Fruit fly (Drosophila melanogaster) whole organism, pupa: ENCODE results near the gene CalpB.

ENCODE experiments used
- CG10348 ChIP-seq: fragments of 200-800 bp; sonication (Bioruptor generic); IDR thresholded peaks from 2 replicates; pipeline ENCODE4 v1.3.6; 2022; ENCODE audit warnings: missing biosample characterization, missing genetic modification characterization
- CG12605 ChIP-seq: fragments of 200-800 bp; sonication (Bioruptor generic); IDR thresholded peaks from 2 replicates; pipeline ENCODE4 v1.3.6; 2022; ENCODE audit warnings: missing biosample characterization, missing genetic modification characterization
- CG13204 ChIP-seq: fragments of 200-800 bp; sonication (Bioruptor generic); optimal IDR thresholded peaks from 2 replicates; lab custom pipeline; 2018; ENCODE audit warnings: missing biosample characterization, mild to moderate bottlenecking, missing genetic modification characterization, moderate library complexity
- CG14655 ChIP-seq: fragments of 200-800 bp; sonication (Bioruptor generic); optimal IDR thresholded peaks from 3 replicates; lab custom pipeline; 2017; ENCODE audit warnings: mild to moderate bottlenecking, missing biosample characterization, missing genetic modification reagents, missing genetic modification characterization
- CG15710 ChIP-seq: fragments of 200-800 bp; sonication (Bioruptor generic); optimal IDR thresholded peaks from 2 replicates; lab custom pipeline; 2018; ENCODE audit warnings: missing biosample characterization, mild to moderate bottlenecking, missing genetic modification characterization, moderate library complexity
- CG17806 ChIP-seq: fragments of 200-800 bp; sonication (Bioruptor generic); optimal IDR thresholded peaks from 2 replicates; lab custom pipeline; 2018; ENCODE audit warnings: missing biosample characterization, mild to moderate bottlenecking, missing genetic modification characterization, moderate library complexity
- CG32121 ChIP-seq: fragments of 200-800 bp; sonication (Bioruptor generic); IDR thresholded peaks from 2 replicates; pipeline ENCODE4 v1.3.6; 2022; ENCODE audit warnings: missing biosample characterization, missing genetic modification characterization
- CG34367 ChIP-seq: fragments of 200-800 bp; sonication (Bioruptor generic); optimal IDR thresholded peaks from 2 replicates; lab custom pipeline; 2018; ENCODE audit warnings: missing biosample characterization, mild to moderate bottlenecking, missing genetic modification characterization
- CG4496 ChIP-seq: fragments of 200-800 bp; sonication (Bioruptor generic); IDR thresholded peaks from 3 replicates; pipeline ENCODE4 v1.3.6; 2022; ENCODE audit warnings: missing biosample characterization, missing genetic modification characterization
- CG8159 ChIP-seq: fragments of 200-800 bp; sonication (Bioruptor generic); optimal IDR thresholded peaks from 3 replicates; lab custom pipeline; 2018; ENCODE audit warnings: missing biosample characterization, mild to moderate bottlenecking, missing genetic modification characterization, moderate library complexity
- CG8301 ChIP-seq: fragments of 200-800 bp; sonication (Bioruptor generic); optimal IDR thresholded peaks from 2 replicates; lab custom pipeline; 2018; ENCODE audit warnings: missing biosample characterization, mild to moderate bottlenecking, missing genetic modification characterization
- CG9948 ChIP-seq: fragments of 200-800 bp; sonication (Bioruptor generic); optimal IDR thresholded peaks from 2 replicates; lab custom pipeline; 2018; ENCODE audit warnings: missing biosample characterization, mild to moderate bottlenecking, missing genetic modification characterization, moderate library complexity
- D1 ChIP-seq: fragments of 200-800 bp; sonication (Bioruptor generic); optimal IDR thresholded peaks from 2 replicates; lab custom pipeline; 2018; ENCODE audit warnings: missing biosample characterization, mild to moderate bottlenecking, missing genetic modification characterization, moderate library complexity
- EcR ChIP-seq: fragments of 200-800 bp; sonication (Bioruptor generic); optimal IDR thresholded peaks from 3 replicates; lab custom pipeline; 2019; ENCODE audit warnings: missing biosample characterization, missing genetic modification characterization, mild to moderate bottlenecking, moderate library complexity, missing genetic modification reagents
- Ets98B ChIP-seq: fragments of 200-800 bp; sonication (Bioruptor generic); IDR thresholded peaks from 2 replicates; pipeline ENCODE4 v1.3.6; 2022; ENCODE audit warnings: missing biosample characterization, missing genetic modification characterization
- Pif1A ChIP-seq: fragments of 200-800 bp; sonication (Bioruptor generic); optimal IDR thresholded peaks from 3 replicates; lab custom pipeline; 2016; ENCODE audit warnings: missing biosample characterization, missing genetic modification characterization
- Pif1B ChIP-seq: fragments of 200-800 bp; sonication (Bioruptor generic); optimal IDR thresholded peaks from 3 replicates; lab custom pipeline; 2016; ENCODE audit warnings: missing biosample characterization, missing genetic modification characterization
- Snoo ChIP-seq: fragments of 200-800 bp; sonication (Bioruptor generic); optimal IDR thresholded peaks from 3 replicates; lab custom pipeline; 2017; ENCODE audit warnings: missing biosample characterization, mild to moderate bottlenecking, missing genetic modification characterization, inconsistent platforms
- fd96Ca ChIP-seq: fragments of 200-800 bp; sonication (Bioruptor generic); IDR thresholded peaks from 3 replicates; pipeline ENCODE4 v1.3.6; 2022; ENCODE audit warnings: missing biosample characterization, missing genetic modification characterization
- gl ChIP-seq: fragments of 200-800 bp; sonication (Bioruptor generic); optimal IDR thresholded peaks from 2 replicates; lab custom pipeline; 2018; ENCODE audit warnings: missing biosample characterization, mild to moderate bottlenecking, missing genetic modification characterization
- rn ChIP-seq: fragments of 200-800 bp; sonication (Bioruptor generic); IDR thresholded peaks from 2 replicates; pipeline ENCODE4 v1.3.6; 2022; ENCODE audit warnings: missing biosample characterization, missing genetic modification characterization

CalpB gene

dm6 chr3L:9847420-9847977, 41.1 kb upstream of the CalpB start:
- TF ChIP-seq fd96Ca (GFP tag; lab: Robert Waterston, UW) (0 out of 3 replicates have a peak, but pooled peaks have one; percentile 25), CG8301 (tag; lab: Kevin White, UChicago) (no peak), Pif1A (GFP tag; lab: Kevin White, UChicago) (peak; percentile 1), CG8159 (no peak)

- TF ChIP-seq CG12605 (GFP tag; lab: Robert Waterston, UW): peak; percentile 93
- peak; percentile 90 for TF ChIP-seq CG14655
- TF ChIP-seq CG8301 (tag; lab: Kevin White, UChicago): peak; percentile 69
- TF ChIP-seq CG34367 (tag; lab: Kevin White, UChicago): peak; percentile 76
- peak; percentile 74 for TF ChIP-seq CG17806 (tag; lab: Kevin White, UChicago)
- TF ChIP-seq CG32121 (GFP tag; lab: Robert Waterston, UW): no peak
- TF ChIP-seq Pif1B (GFP tag; lab: Kevin White, UChicago): peak; percentile 82
- TF ChIP-seq CG9948 (tag; lab: Kevin White, UChicago): peak; percentile 73
- peak; percentile 84 for TF ChIP-seq CG8159
- peak; percentile 65 for TF ChIP-seq Ets98B (GFP tag; lab: Robert Waterston, UW)
- peak; percentile 43 for TF ChIP-seq EcR (GFP tag; lab: Kevin White, UChicago)
- TF ChIP-seq Snoo: no peak
- TF ChIP-seq CG15710: peak; percentile 73
- TF ChIP-seq rn: peak; percentile 47; the same call in 1 of the 2 replicates
- TF ChIP-seq CG4496 (GFP tag; lab: Robert Waterston, UW): peak; percentile 81; the same call in 2 of the 3 replicates
- TF ChIP-seq CG13204: peak; percentile 85
- TF ChIP-seq Pif1A (GFP tag; lab: Kevin White, UChicago): peak; percentile 91
- TF ChIP-seq CG10348 (GFP tag; lab: Robert Waterston, UW): no peak
- TF ChIP-seq D1: peak; percentile 46
- TF ChIP-seq fd96Ca (GFP tag; lab: Robert Waterston, UW): peak; percentile 55; the same call in 2 of the 3 replicates
- peak; percentile 97 for TF ChIP-seq gl (tag; lab: Kevin White, UChicago)
Observed at dm6 chr3L:9848744-9849143, 39.8 kb upstream of the CalpB start.

dm6 chr3L:9850114-9850513, 38.4 kb upstream of the CalpB start:
- TF ChIP-seq CG8301 (tag; lab: Kevin White, UChicago) (no peak), CG14655 (no peak), EcR (GFP tag; lab: Kevin White, UChicago) (no peak), CG17806 (tag; lab: Kevin White, UChicago) (no peak), Snoo (no peak), gl (tag; lab: Kevin White, UChicago) (no peak), Pif1B (GFP tag; lab: Kevin White, UChicago) (no peak), rn (no peak), CG9948 (tag; lab: Kevin White, UChicago) (no peak), fd96Ca (GFP tag; lab: Robert Waterston, UW) (no peak), CG8159 (no peak), CG13204 (no peak), Ets98B (GFP tag; lab: Robert Waterston, UW) (no peak), CG15710 (no peak), Pif1A (GFP tag; lab: Kevin White, UChicago) (no peak), CG12605 (GFP tag; lab: Robert Waterston, UW) (no peak), CG4496 (GFP tag; lab: Robert Waterston, UW) (no peak), CG32121 (GFP tag; lab: Robert Waterston, UW) (no peak), CG10348 (GFP tag; lab: Robert Waterston, UW) (no peak), CG34367 (tag; lab: Kevin White, UChicago) (no peak)

- TF ChIP-seq CG8301 (tag; lab: Kevin White, UChicago) (no peak), Snoo (no peak), Pif1B (GFP tag; lab: Kevin White, UChicago) (no peak), D1 (no peak), CG17806 (tag; lab: Kevin White, UChicago) (peak; percentile 32), CG8159 (peak; percentile 22), EcR (GFP tag; lab: Kevin White, UChicago) (no peak), CG9948 (tag; lab: Kevin White, UChicago) (peak; percentile 15), fd96Ca (GFP tag; lab: Robert Waterston, UW) (no peak), CG4496 (GFP tag; lab: Robert Waterston, UW) (0 out of 3 replicates have a peak, but pooled peaks have one; percentile 31), gl (tag; lab: Kevin White, UChicago) (no peak), rn (no peak), Pif1A (GFP tag; lab: Kevin White, UChicago) (peak; percentile 3), Ets98B (GFP tag; lab: Robert Waterston, UW) (no peak), CG10348 (GFP tag; lab: Robert Waterston, UW) (no peak), CG15710 (peak; percentile 14), CG34367 (tag; lab: Kevin White, UChicago) (no peak), CG14655 (peak; percentile 7), CG12605 (GFP tag; lab: Robert Waterston, UW) (no peak), CG32121 (GFP tag; lab: Robert Waterston, UW) (no peak), CG13204 (no peak)
Observed at dm6 chr3L:9851000-9851671, 37.4 kb upstream of the CalpB start.

dm6 chr3L:9853140-9853746, 35.3 kb upstream of the CalpB start:
- TF ChIP-seq Pif1A (GFP tag; lab: Kevin White, UChicago): peak; percentile 5
- TF ChIP-seq CG8301 (tag; lab: Kevin White, UChicago): no peak
- TF ChIP-seq CG17806 (tag; lab: Kevin White, UChicago): no peak
- peak; percentile 61 for TF ChIP-seq CG34367 (tag; lab: Kevin White, UChicago)
- TF ChIP-seq CG13204: peak; percentile 77
- no peak for TF ChIP-seq fd96Ca (GFP tag; lab: Robert Waterston, UW)
- 0 out of 2 replicates have a peak, but pooled peaks have one; percentile 14 for TF ChIP-seq CG12605 (GFP tag; lab: Robert Waterston, UW)
- TF ChIP-seq Ets98B (GFP tag; lab: Robert Waterston, UW): no peak
- no peak for TF ChIP-seq Snoo
- peak; percentile 62 for TF ChIP-seq CG15710
- peak; percentile 17 for TF ChIP-seq CG8159
- no peak for TF ChIP-seq rn
- TF ChIP-seq CG14655: peak; percentile 28
- TF ChIP-seq EcR (GFP tag; lab: Kevin White, UChicago): no peak
- TF ChIP-seq gl (tag; lab: Kevin White, UChicago): peak; percentile 25
- TF ChIP-seq CG4496 (GFP tag; lab: Robert Waterston, UW): 0 out of 3 replicates have a peak, but pooled peaks have one; percentile 31
- TF ChIP-seq D1: no peak
- TF ChIP-seq, all 21 proteins: peak for 9
